Worm (Caenorhabditis elegans): ENCODE measurements around the gene Y47D7A.17.

DNA sequence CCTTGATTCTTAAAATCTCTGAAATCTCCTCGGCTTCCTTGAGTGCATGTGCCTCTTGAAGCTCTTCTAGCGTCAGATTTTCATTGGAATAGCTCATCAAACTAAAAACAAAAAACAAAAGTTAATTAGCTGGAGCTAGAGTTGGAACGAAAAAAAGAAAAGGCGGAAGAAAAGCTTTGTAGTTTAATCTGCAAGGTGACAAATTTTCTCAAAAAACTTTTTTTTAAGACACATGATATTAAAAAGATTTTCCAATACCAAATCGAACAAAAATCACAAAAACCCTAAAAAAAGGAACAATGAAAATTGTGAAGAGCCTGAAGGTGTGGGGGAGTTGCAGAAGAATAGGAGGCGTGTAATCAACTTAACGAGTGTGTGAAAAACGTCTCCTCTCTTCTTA, 43.0 kb upstream of the Y47D7A.17 start, which contains the start of gene gnrr-5:
- TF ChIP-seq ztf-28 (GFP tag; IDR thresholded peaks at IDR 0.05) (no peak), efl-1 (GFP tag; optimal IDR thresholded peaks at IDR 0.05) (no peak), mes-4 (tag; optimal IDR thresholded peaks at IDR 0.05) (no peak), ama-1 (optimal IDR thresholded peaks at IDR 0.05) (no peak), ama-1 (GFP tag; optimal IDR thresholded peaks at IDR 0.05) (no peak), hmg-20 (GFP tag; IDR thresholded peaks at IDR 0.05) (no peak), nfya-1 (tag; optimal IDR thresholded peaks at IDR 0.05; ENCODE audit: borderline replicate concordance, insufficient read depth) (no peak), cebp-2 (GFP tag; IDR thresholded peaks at IDR 0.05) (no peak), F57A8.1 (GFP tag; optimal IDR thresholded peaks at IDR 0.05) (no peak), lir-1 (GFP tag; conservative IDR thresholded peaks at IDR 0.05) (no peak), dpl-1 (GFP tag; optimal IDR thresholded peaks at IDR 0.05) (no peak), F39B2.1 (GFP tag; IDR thresholded peaks at IDR 0.05) (no peak), snpc-4 (GFP tag; optimal IDR thresholded peaks at IDR 0.05) (no peak), snpc-4 (tag; optimal IDR thresholded peaks at IDR 0.05) (no peak)

Measured in whole organism, young adult.